Worm (Caenorhabditis elegans) whole organism, late embryonic: Measurements from ENCODE around the gene F44F4.9.

ENCODE experiments used
- F13H6.1 ChIP-seq: sonication (generic microtip); optimal IDR thresholded peaks from 2 replicates; lab custom pipeline; 2016; ENCODE audit warnings: missing genetic modification characterization, missing compliant biosample characterization
- fkh-6 ChIP-seq: sonication (generic microtip); optimal IDR thresholded peaks from 2 replicates; lab custom pipeline; 2016; ENCODE audit warnings: missing genetic modification characterization, missing compliant biosample characterization
- sox-4 ChIP-seq: sonication (generic microtip); optimal IDR thresholded peaks from 2 replicates; lab custom pipeline; 2017; ENCODE audit warnings: mild to moderate bottlenecking, missing genetic modification characterization, inconsistent platforms, missing compliant biosample characterization
- unc-55 ChIP-seq: sonication (generic microtip); optimal IDR thresholded peaks from 2 replicates; lab custom pipeline; 2017; ENCODE audit warnings: missing biosample characterization, missing genetic modification reagents, missing genetic modification characterization

DNA sequence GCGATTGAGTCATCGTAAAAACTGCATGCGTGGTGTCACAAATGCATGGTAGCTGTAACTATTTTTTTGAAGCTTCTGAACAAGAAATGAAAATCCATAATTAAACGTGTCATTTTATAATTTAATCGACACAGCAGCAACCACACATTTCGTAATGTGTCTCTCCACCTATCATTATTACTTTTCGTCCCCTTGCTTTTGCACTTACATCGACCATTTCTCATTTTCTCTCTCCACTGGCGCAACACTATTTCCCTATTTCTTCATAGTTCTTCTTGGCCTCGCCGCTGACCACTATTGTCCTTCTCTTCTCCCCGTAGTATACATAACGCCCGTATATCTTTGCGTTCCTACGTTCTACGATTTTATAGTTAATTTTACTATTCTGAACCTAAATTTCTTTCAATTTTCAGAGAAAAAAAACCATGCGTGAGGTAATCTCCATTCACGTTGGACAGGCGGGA is 2.7 kb upstream of the F44F4.9 start, which contains the start of gene tba-4:
- TF ChIP-seq fkh-6 (tag; lab: Kevin White, UChicago) (no peak), sox-4 (tag; lab: Kevin White, UChicago) (no peak), unc-55 (no peak), F13H6.1 (no peak)
